Worm (Caenorhabditis elegans) whole organism, mixed stage, embryonic: ENCODE measurements around the gene dod-21.

Source experiments
- M03D4.4 ChIP-seq: sonication (generic microtip); optimal IDR thresholded peaks from 2 replicates; lab custom pipeline; 2017; ENCODE audit warnings: mild to moderate bottlenecking, missing genetic modification characterization, missing compliant biosample characterization
- bed-3 ChIP-seq: fragments of 200-800 bp; sonication (Bioruptor generic); optimal IDR thresholded peaks from 3 replicates; lab custom pipeline; 2018; ENCODE audit warnings: mild to moderate bottlenecking, missing genetic modification characterization, moderate library complexity, missing compliant biosample characterization
- ceh-39 ChIP-seq: fragments of 150-350 bp; optimal IDR thresholded peaks from 2 replicates; lab custom pipeline; 2014; ENCODE audit warnings: missing biosample characterization, missing genetic modification characterization
- ceh-83 ChIP-seq: fragments of 200-800 bp; sonication (Bioruptor generic); optimal IDR thresholded peaks from 2 replicates; lab custom pipeline; 2018; ENCODE audit warnings: mild to moderate bottlenecking, missing genetic modification characterization, missing compliant biosample characterization
- ces-1 ChIP-seq: fragments of 150-350 bp; optimal IDR thresholded peaks from 2 replicates; lab custom pipeline; 2014; ENCODE audit warnings: missing biosample characterization, missing genetic modification reagents, missing genetic modification characterization
- cnd-1 ChIP-seq: fragments of 200-800 bp; sonication (Bioruptor generic); optimal IDR thresholded peaks from 2 replicates; lab custom pipeline; 2018; ENCODE audit warnings: mild to moderate bottlenecking, missing genetic modification characterization, missing compliant biosample characterization
- drap-1 ChIP-seq: fragments of 200-800 bp; sonication (Bioruptor generic); optimal IDR thresholded peaks from 3 replicates; lab custom pipeline; 2018; ENCODE audit warnings: mild to moderate bottlenecking, missing genetic modification characterization, missing compliant biosample characterization
- elt-1 ChIP-seq: sonication (generic microtip); optimal IDR thresholded peaks from 2 replicates; lab custom pipeline; 2017; ENCODE audit warnings: missing genetic modification characterization, mild to moderate bottlenecking, missing compliant biosample characterization, antibody characterized with exemption, moderate library complexity, borderline replicate concordance; ENCODE audit not compliant: insufficient read depth
- lin-13 ChIP-seq: fragments of 150-350 bp; optimal IDR thresholded peaks from 2 replicates; lab custom pipeline; 2014; ENCODE audit warnings: missing biosample characterization, missing genetic modification characterization
- lin-32 ChIP-seq: fragments of 200-800 bp; sonication (Bioruptor generic); optimal IDR thresholded peaks from 2 replicates; lab custom pipeline; 2018; ENCODE audit warnings: mild to moderate bottlenecking, missing genetic modification characterization, missing compliant biosample characterization
- lsy-2 ChIP-seq: fragments of 150-350 bp; optimal IDR thresholded peaks from 2 replicates; lab custom pipeline; 2014; ENCODE audit warnings: missing biosample characterization, missing genetic modification characterization
- mep-1 ChIP-seq: fragments of 150-350 bp; optimal IDR thresholded peaks from 2 replicates; lab custom pipeline; 2017; ENCODE audit warnings: missing biosample characterization, missing genetic modification reagents, missing genetic modification characterization, inconsistent platforms
- nhr-12 ChIP-seq: fragments of 150-350 bp; optimal IDR thresholded peaks from 2 replicates; lab custom pipeline; 2014; ENCODE audit warnings: missing biosample characterization, missing genetic modification characterization
- nhr-2 ChIP-seq: fragments of 150-350 bp; optimal IDR thresholded peaks from 2 replicates; lab custom pipeline; 2014; ENCODE audit warnings: missing biosample characterization, missing genetic modification characterization
- nhr-237 ChIP-seq: fragments of 150-350 bp; optimal IDR thresholded peaks from 2 replicates; lab custom pipeline; 2014; ENCODE audit warnings: missing biosample characterization, missing genetic modification characterization
- nhr-28 ChIP-seq: fragments of 150-350 bp; optimal IDR thresholded peaks from 2 replicates; lab custom pipeline; 2014; ENCODE audit warnings: missing biosample characterization, missing genetic modification characterization
- nhr-76 ChIP-seq: sonication (generic microtip); optimal IDR thresholded peaks from 2 replicates; lab custom pipeline; 2017; ENCODE audit warnings: missing biosample characterization, missing genetic modification characterization
- pha-4 ChIP-seq: fragments of 150-350 bp; optimal IDR thresholded peaks from 2 replicates; lab custom pipeline; 2018; ENCODE audit warnings: missing biosample characterization, missing genetic modification reagents, missing genetic modification characterization
- sem-2 ChIP-seq: fragments of 200-800 bp; sonication (Bioruptor generic); optimal IDR thresholded peaks from 2 replicates; lab custom pipeline; 2018; ENCODE audit warnings: mild to moderate bottlenecking, missing genetic modification characterization, missing compliant biosample characterization
- snpc-4 ChIP-seq: fragments of 150-350 bp; optimal IDR thresholded peaks from 2 replicates; lab custom pipeline; 2014; ENCODE audit warnings: missing biosample characterization, missing genetic modification characterization
- sptf-1 ChIP-seq: sonication (generic microtip); optimal IDR thresholded peaks from 2 replicates; lab custom pipeline; 2017; ENCODE audit warnings: mild to moderate bottlenecking, missing genetic modification characterization, moderate library complexity, missing compliant biosample characterization
- tbx-8 ChIP-seq: fragments of 200-800 bp; sonication (Bioruptor generic); optimal IDR thresholded peaks from 2 replicates; lab custom pipeline; 2018; ENCODE audit warnings: mild to moderate bottlenecking, missing genetic modification characterization, moderate library complexity, missing compliant biosample characterization
- unc-39 ChIP-seq: fragments of 150-350 bp; optimal IDR thresholded peaks from 2 replicates; lab custom pipeline; 2014; ENCODE audit warnings: missing biosample characterization, missing genetic modification characterization
- ztf-11 ChIP-seq: fragments of 150-350 bp; optimal IDR thresholded peaks from 2 replicates; lab custom pipeline; 2014; ENCODE audit warnings: missing biosample characterization, missing genetic modification characterization

Gene dod-21

ce11 chrIV:12936221-12936776 is at the start of gene dod-21, which contains the start of gene cld-1:
Gene dod-21, plus strand, starts transcription at chrIV:12936738.
Gene cld-1, minus strand, starts transcription at chrIV:12936271.
- no peak for TF ChIP-seq ztf-11 (tag; lab: Kevin White, UChicago)

DNA sequence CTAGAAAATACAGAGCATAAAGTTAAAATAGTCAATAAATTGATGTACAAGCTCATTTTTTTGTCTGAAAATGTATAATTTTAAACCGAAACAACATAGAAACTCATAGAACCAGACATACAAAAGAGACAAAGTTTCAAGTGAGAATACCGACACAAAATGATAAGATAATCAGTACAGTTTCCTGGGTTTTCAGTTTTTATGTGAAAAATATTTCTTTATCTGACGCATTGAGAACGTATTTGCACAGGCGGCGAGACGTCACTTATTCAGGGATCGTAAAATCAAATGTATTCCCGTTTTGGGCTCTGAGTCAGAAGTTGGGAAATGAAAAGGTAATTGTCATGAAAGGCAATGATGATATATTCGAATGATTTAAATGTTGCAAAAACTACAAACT is 46.1 kb upstream of the dod-21 start, which contains the start of gene K08D8.6:
K08D8.6 (minus strand) TSS at position 64 of the 400 bp plus-strand sequence.
- TF ChIP-seq ces-1 (no peak), nhr-2 (tag; lab: Kevin White, UChicago) (no peak)

DNA sequence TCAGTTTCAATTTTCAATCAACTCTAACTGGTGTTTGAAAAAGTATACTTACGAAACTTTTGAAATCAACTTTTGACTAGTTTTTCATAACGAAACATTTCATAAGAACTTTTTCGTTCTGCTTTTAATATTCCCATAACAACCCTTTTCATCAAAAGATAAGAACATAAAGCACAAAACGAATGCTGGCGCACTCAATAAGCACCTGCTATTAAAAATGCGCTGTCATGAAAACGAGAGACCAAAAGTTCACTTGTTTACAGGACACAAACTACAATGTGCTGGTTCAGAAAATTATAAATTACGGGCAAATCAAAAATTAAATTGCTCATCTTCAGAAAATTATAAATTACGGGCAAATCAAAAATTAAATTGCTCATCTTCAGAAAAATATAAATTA is 45.5 kb upstream of the dod-21 start:
- TF ChIP-seq cnd-1 (tag; lab: Kevin White, UChicago) (no peak), sptf-1 (tag; lab: Kevin White, UChicago) (no peak), ces-1 (no peak), snpc-4 (tag; lab: Kevin White, UChicago) (no peak), nhr-237 (tag; lab: Kevin White, UChicago) (no peak), bed-3 (no peak), pha-4 (tag; lab: Kevin White, UChicago) (no peak)

DNA sequence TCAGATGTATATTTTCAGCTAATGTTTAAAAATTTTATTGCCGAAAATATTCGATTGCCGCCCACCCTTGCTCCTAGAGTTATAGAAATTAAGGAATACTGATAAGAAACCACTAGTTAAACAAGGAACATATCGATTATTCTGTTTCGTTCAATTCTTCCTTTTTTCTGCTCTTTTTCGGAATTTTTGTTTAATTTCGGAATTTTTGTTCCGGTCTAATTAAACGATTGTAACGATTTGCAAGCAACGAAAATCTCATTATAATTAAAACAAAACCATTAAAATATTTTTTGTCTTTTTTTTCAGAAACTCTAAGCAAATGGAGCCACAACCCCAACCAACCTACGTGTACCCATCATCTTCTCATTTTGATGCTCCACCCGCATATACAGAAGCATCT is 44.3 kb upstream of the dod-21 start, which contains the start of gene K08D8.1:
K08D8.1 (plus strand) TSS at position 301 of the 400 bp plus-strand sequence.
- TF ChIP-seq lin-13 (tag; lab: Kevin White, UChicago) (no peak), ztf-11 (tag; lab: Kevin White, UChicago) (no peak), unc-39 (tag; lab: Kevin White, UChicago) (no peak), nhr-76 (tag; lab: Kevin White, UChicago) (no peak), ces-1 (no peak), M03D4.4 (tag; lab: Kevin White, UChicago) (no peak), drap-1 (GFP tag; lab: Kevin White, UChicago) (no peak), nhr-2 (tag; lab: Kevin White, UChicago) (no peak), elt-1 (tag; lab: Kevin White, UChicago) (no peak), snpc-4 (tag; lab: Kevin White, UChicago) (no peak), nhr-12 (no peak), ceh-83 (GFP tag; lab: Kevin White, UChicago) (no peak), nhr-28 (tag; lab: Kevin White, UChicago) (no peak), bed-3 (no peak), mep-1 (tag; lab: Kevin White, UChicago) (no peak)

- TF ChIP-seq lin-13 (tag; lab: Kevin White, UChicago) (no peak), mep-1 (tag; lab: Kevin White, UChicago) (no peak), snpc-4 (tag; lab: Kevin White, UChicago) (no peak)
Observed at ce11 chrIV:12893166-12893565, 43.4 kb upstream of the dod-21 start, which contains the start of gene K08D8.12. Gene K08D8.12, plus strand, starts transcription at chrIV:12893466.

DNA sequence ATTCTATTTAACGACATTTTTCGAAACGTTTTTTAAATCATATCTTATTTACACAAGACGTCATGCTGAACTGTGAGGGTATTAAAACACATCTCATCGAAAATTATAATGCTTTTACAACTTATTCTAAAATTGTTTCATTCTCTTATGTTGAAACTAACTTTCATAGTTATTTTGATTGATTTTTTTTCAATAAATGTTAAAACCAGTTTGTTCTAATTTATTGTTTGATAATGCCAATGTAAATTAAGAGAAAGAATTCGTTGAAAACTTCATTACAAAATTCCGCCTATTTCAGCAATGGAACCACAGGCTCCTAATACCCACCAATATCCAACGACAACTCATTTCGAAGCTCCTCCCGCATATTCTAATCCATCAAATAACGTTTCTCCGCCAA is 41.5 kb upstream of the dod-21 start, which contains the start of gene K08D8.11:
K08D8.11 (plus strand) TSS at position 301 of the 400 bp plus-strand sequence.
- TF ChIP-seq ces-1 (no peak), lin-13 (tag; lab: Kevin White, UChicago) (no peak), cnd-1 (tag; lab: Kevin White, UChicago) (no peak), lin-32 (GFP tag; lab: Kevin White, UChicago) (no peak), ceh-39 (tag; lab: Kevin White, UChicago) (no peak), unc-39 (tag; lab: Kevin White, UChicago) (no peak)

- TF ChIP-seq bed-3 (no peak), sem-2 (GFP tag; lab: Kevin White, UChicago) (no peak), nhr-12 (no peak), ceh-39 (tag; lab: Kevin White, UChicago) (no peak), elt-1 (tag; lab: Kevin White, UChicago) (no peak), tbx-8 (GFP tag; lab: Kevin White, UChicago) (no peak), lsy-2 (tag; lab: Kevin White, UChicago) (no peak)
Observed at ce11 chrIV:12896371-12896882, 40.1 kb upstream of the dod-21 start, which contains the start of gene K08D8.7. Gene K08D8.7, plus strand, starts transcription at chrIV:12896832.
